Worm (Caenorhabditis elegans) whole organism, mixed stage, embryonic: ENCODE results near the gene F27D9.7.
"Not testable (repeated sequence)": the region's sequence is repeated elsewhere in the genome, so short reads cannot be mapped to it uniquely, and the experiment has no call there.

Experiments used
- blmp-1 ChIP-seq: fragments of 150-350 bp; optimal IDR thresholded peaks from 2 replicates; lab custom pipeline; 2014; ENCODE audit warnings: missing biosample characterization, missing genetic modification characterization
- lsy-2 ChIP-seq: fragments of 150-350 bp; optimal IDR thresholded peaks from 2 replicates; lab custom pipeline; 2014; ENCODE audit warnings: missing biosample characterization, missing genetic modification characterization
- mep-1 ChIP-seq: fragments of 150-350 bp; optimal IDR thresholded peaks from 2 replicates; lab custom pipeline; 2017; ENCODE audit warnings: missing biosample characterization, missing genetic modification reagents, missing genetic modification characterization, inconsistent platforms
- nhr-237 ChIP-seq: fragments of 150-350 bp; optimal IDR thresholded peaks from 2 replicates; lab custom pipeline; 2014; ENCODE audit warnings: missing biosample characterization, missing genetic modification characterization
- pha-4 ChIP-seq: fragments of 150-350 bp; optimal IDR thresholded peaks from 2 replicates; lab custom pipeline; 2018; ENCODE audit warnings: missing biosample characterization, missing genetic modification reagents, missing genetic modification characterization
- sem-2 ChIP-seq: fragments of 200-800 bp; sonication (Bioruptor generic); optimal IDR thresholded peaks from 2 replicates; lab custom pipeline; 2018; ENCODE audit warnings: mild to moderate bottlenecking, missing genetic modification characterization, missing compliant biosample characterization

- TF ChIP-seq lsy-2 (tag; lab: Kevin White, UChicago); pha-4 (tag; lab: Kevin White, UChicago); blmp-1 (tag; lab: Kevin White, UChicago); sem-2 (GFP tag; lab: Kevin White, UChicago); mep-1 (tag; lab: Kevin White, UChicago); nhr-237 (tag; lab: Kevin White, UChicago): not testable (repeated sequence)
Observed at ce11 chrX:7664819-7665218, 5.7 kb downstream of the F27D9.7 start, which contains the start of gene dhs-29.
